Fruit fly (Drosophila melanogaster) whole organism, embryonic: ENCODE results near the gene CG13898.

Source experiments
- Atf6 ChIP-seq: fragments of 200-800 bp; sonication (Bioruptor generic); IDR thresholded peaks from 2 replicates; pipeline ENCODE4 v1.3.6; 2022; ENCODE audit warnings: missing biosample characterization, missing genetic modification characterization
- CG1024 ChIP-seq: fragments of 200-800 bp; sonication (Bioruptor generic); IDR thresholded peaks from 2 replicates; pipeline ENCODE4 v1.3.6; 2022; ENCODE audit warnings: missing biosample characterization, missing genetic modification characterization
- CG10959 ChIP-seq: fragments of 200-800 bp; sonication (Bioruptor generic); IDR thresholded peaks from 2 replicates; pipeline ENCODE4 v1.3.6; 2022; ENCODE audit warnings: missing biosample characterization, missing genetic modification characterization
- CG12942 ChIP-seq: fragments of 200-800 bp; sonication (Bioruptor generic); optimal IDR thresholded peaks from 3 replicates; lab custom pipeline; 2016; ENCODE audit warnings: missing biosample characterization, missing genetic modification characterization
- CG14667 ChIP-seq: fragments of 200-800 bp; sonication (Bioruptor generic); IDR thresholded peaks from 2 replicates; pipeline ENCODE4 v1.3.6; 2022; ENCODE audit warnings: missing biosample characterization, missing genetic modification characterization
- CG14860 ChIP-seq: fragments of 200-800 bp; sonication (Bioruptor generic); IDR thresholded peaks from 3 replicates; pipeline ENCODE4 v1.3.6; 2022; ENCODE audit warnings: missing biosample characterization, missing genetic modification characterization; ENCODE audit not compliant: partially characterized antibody
- CG1647 ChIP-seq: fragments of 200-800 bp; sonication (Bioruptor generic); optimal IDR thresholded peaks from 3 replicates; lab custom pipeline; 2016; ENCODE audit warnings: missing biosample characterization, missing genetic modification characterization
- CG16813 ChIP-seq: fragments of 200-800 bp; sonication (Bioruptor generic); IDR thresholded peaks from 3 replicates; pipeline ENCODE4 v1.3.6; 2022; ENCODE audit warnings: missing biosample characterization, missing genetic modification characterization; ENCODE audit not compliant: partially characterized antibody
- CG16815 ChIP-seq: fragments of 200-800 bp; sonication (Bioruptor generic); optimal IDR thresholded peaks from 3 replicates; lab custom pipeline; 2017; ENCODE audit warnings: missing biosample characterization, mild to moderate bottlenecking, missing genetic modification characterization
- CG18599 ChIP-seq: fragments of 200-800 bp; sonication (Bioruptor generic); optimal IDR thresholded peaks from 3 replicates; lab custom pipeline; 2017; ENCODE audit warnings: missing biosample characterization, missing genetic modification characterization, mild to moderate bottlenecking, moderate library complexity, missing genetic modification reagents
- CG18619 ChIP-seq: fragments of 200-800 bp; sonication (Bioruptor generic); optimal IDR thresholded peaks from 3 replicates; lab custom pipeline; 2017; ENCODE audit warnings: missing biosample characterization, mild to moderate bottlenecking, missing genetic modification characterization
- CG2120 ChIP-seq: fragments of 200-800 bp; sonication (Bioruptor generic); optimal IDR thresholded peaks from 3 replicates; lab custom pipeline; 2016; ENCODE audit warnings: missing biosample characterization, missing genetic modification characterization
- CG31388 ChIP-seq: fragments of 200-800 bp; sonication (Bioruptor generic); optimal IDR thresholded peaks from 2 replicates; lab custom pipeline; 2016; ENCODE audit warnings: missing biosample characterization, missing genetic modification characterization
- CG3281 ChIP-seq: fragments of 200-800 bp; sonication (Bioruptor generic); optimal IDR thresholded peaks from 3 replicates; lab custom pipeline; 2017; ENCODE audit warnings: missing biosample characterization, mild to moderate bottlenecking, missing genetic modification characterization
- CG3847 ChIP-seq: fragments of 200-800 bp; sonication (Bioruptor generic); IDR thresholded peaks from 2 replicates; pipeline ENCODE4 v1.3.6; 2022; ENCODE audit warnings: missing biosample characterization, missing genetic modification characterization
- CG4707 ChIP-seq: fragments of 200-800 bp; sonication (Bioruptor generic); optimal IDR thresholded peaks from 2 replicates; lab custom pipeline; 2018; ENCODE audit warnings: missing biosample characterization, mild to moderate bottlenecking, missing genetic modification characterization, moderate library complexity
- CG7556 ChIP-seq: fragments of 200-800 bp; sonication (Bioruptor generic); optimal IDR thresholded peaks from 2 replicates; lab custom pipeline; 2017; ENCODE audit warnings: missing biosample characterization, mild to moderate bottlenecking, missing genetic modification characterization
- GATAe ChIP-seq: fragments of 200-800 bp; sonication (Bioruptor generic); conservative IDR thresholded peaks from 2 replicates; pipeline ENCODE4 v1.3.6; 2022; ENCODE audit warnings: missing biosample characterization, missing genetic modification characterization
- Hey ChIP-seq: fragments of 200-800 bp; sonication (Bioruptor generic); optimal IDR thresholded peaks from 3 replicates; lab custom pipeline; 2018; ENCODE audit warnings: missing biosample characterization, mild to moderate bottlenecking, missing genetic modification characterization
- Hr3 ChIP-seq: fragments of 200-800 bp; sonication (Bioruptor generic); optimal IDR thresholded peaks from 3 replicates; lab custom pipeline; 2016; ENCODE audit warnings: missing biosample characterization, missing genetic modification characterization
- Kr ChIP-seq: fragments of 200-800 bp; sonication (Bioruptor generic); optimal IDR thresholded peaks from 2 replicates; lab custom pipeline; 2017; ENCODE audit warnings: missing biosample characterization, mild to moderate bottlenecking, missing genetic modification characterization
- MBD-R2 ChIP-seq: fragments of 200-800 bp; sonication (Bioruptor generic); IDR thresholded peaks from 2 replicates; pipeline ENCODE4 v1.3.6; 2022; ENCODE audit warnings: missing biosample characterization, missing genetic modification characterization
- NK7.1 ChIP-seq: fragments of 200-800 bp; sonication (Bioruptor generic); optimal IDR thresholded peaks from 3 replicates; lab custom pipeline; 2016; ENCODE audit warnings: missing biosample characterization, missing genetic modification characterization
- Ravus ChIP-seq: fragments of 200-800 bp; sonication (Bioruptor generic); IDR thresholded peaks from 2 replicates; pipeline ENCODE4 v1.3.6; 2022; ENCODE audit warnings: missing biosample characterization, missing genetic modification characterization
- Trl ChIP-seq, 3 experiments: fragments of >200 bp in 2 of 3; fragments of 200-800 bp in 1 of 3; sonication (Bioruptor generic) in 1 of 3; optimal IDR thresholded peaks; 2 replicates in 1 of 3; 3 replicates in 2 of 3; lab custom pipeline; 2016 to 2017; ENCODE audit warnings: missing biosample characterization in 1 of 3, missing genetic modification characterization in 1 of 3
- Vsx1 ChIP-seq: fragments of 200-800 bp; sonication (Bioruptor generic); optimal IDR thresholded peaks from 2 replicates; lab custom pipeline; 2017; ENCODE audit warnings: missing biosample characterization, mild to moderate bottlenecking, missing genetic modification characterization, missing genetic modification reagents
- Xrp1 ChIP-seq: fragments of 200-800 bp; sonication (Bioruptor generic); IDR thresholded peaks from 2 replicates; pipeline ENCODE4 v1.3.6; 2022; ENCODE audit warnings: missing biosample characterization, missing genetic modification characterization
- al ChIP-seq: fragments of 200-800 bp; sonication (Bioruptor generic); IDR thresholded peaks from 2 replicates; pipeline ENCODE4 v1.3.6; 2022; ENCODE audit warnings: missing biosample characterization, missing genetic modification characterization
- ash1 ChIP-seq: fragments of 200-800 bp; sonication (Bioruptor generic); optimal IDR thresholded peaks from 2 replicates; lab custom pipeline; 2018; ENCODE audit warnings: missing biosample characterization, mild to moderate bottlenecking, missing genetic modification characterization
- az2 ChIP-seq: fragments of 200-800 bp; sonication (Bioruptor generic); optimal IDR thresholded peaks from 3 replicates; lab custom pipeline; 2016; ENCODE audit warnings: missing biosample characterization, missing genetic modification characterization
- bsh ChIP-seq, 2 experiments: fragments of 200-800 bp; sonication (Bioruptor generic); optimal IDR thresholded peaks; 2 replicates each; lab custom pipeline; 2017 to 2018; ENCODE audit warnings: mild to moderate bottlenecking in 2 of 2, missing biosample characterization in 2 of 2, missing genetic modification characterization in 2 of 2, moderate library complexity in 1 of 2
- cad ChIP-seq: fragments of >200 bp; optimal IDR thresholded peaks from 2 replicates; lab custom pipeline; 2017; ENCODE audit warnings: missing biosample characterization, missing genetic modification characterization
- cato ChIP-seq: fragments of 200-800 bp; sonication (Bioruptor generic); optimal IDR thresholded peaks from 2 replicates; lab custom pipeline; 2016; ENCODE audit warnings: missing biosample characterization, missing genetic modification characterization, borderline replicate concordance
- ftz-f1 ChIP-seq: fragments of 200-800 bp; sonication (Bioruptor generic); optimal IDR thresholded peaks from 2 replicates; lab custom pipeline; 2016; ENCODE audit warnings: missing biosample characterization, missing genetic modification characterization
- grau ChIP-seq: fragments of 200-800 bp; optimal IDR thresholded peaks from 3 replicates; lab custom pipeline; 2019; ENCODE audit warnings: missing biosample characterization, mild to moderate bottlenecking, missing genetic modification characterization, moderate library complexity
- hkb ChIP-seq, 2 experiments: fragments of 200-800 bp in 1 of 2; fragments of >200 bp in 1 of 2; sonication (Bioruptor generic) in 1 of 2; IDR thresholded peaks in 1 of 2; optimal IDR thresholded peaks in 1 of 2; 2 replicates each; pipeline versions ENCODE4 v1.3.6 to Lab custom; 2017 to 2022; ENCODE audit warnings: missing biosample characterization in 1 of 2, missing genetic modification characterization in 1 of 2
- kay ChIP-seq: fragments of 200-800 bp; sonication (Bioruptor generic); optimal IDR thresholded peaks from 2 replicates; lab custom pipeline; 2016; ENCODE audit warnings: missing biosample characterization, missing genetic modification characterization
- klu ChIP-seq: fragments of 200-800 bp; sonication (Bioruptor generic); IDR thresholded peaks from 2 replicates; pipeline ENCODE4 v1.3.6; 2022; ENCODE audit warnings: missing biosample characterization, missing genetic modification characterization
- luna ChIP-seq: fragments of 200-800 bp; sonication (Bioruptor generic); optimal IDR thresholded peaks from 2 replicates; lab custom pipeline; 2016; ENCODE audit warnings: missing biosample characterization, missing genetic modification characterization
- nom ChIP-seq: fragments of 200-800 bp; sonication (Bioruptor generic); optimal IDR thresholded peaks from 2 replicates; lab custom pipeline; 2017; ENCODE audit warnings: missing biosample characterization, missing genetic modification characterization, mild to moderate bottlenecking, moderate library complexity, missing genetic modification reagents
- pan ChIP-seq, 4 experiments: fragments of >200 bp in 3 of 4; fragments of 200-800 bp in 1 of 4; sonication (Bioruptor generic) in 1 of 4; optimal IDR thresholded peaks in 3 of 4; IDR thresholded peaks in 1 of 4; 2 replicates each; pipeline versions ENCODE4 v1.3.6 to Lab custom; 2017 to 2022; ENCODE audit warnings: missing biosample characterization in 2 of 4, missing genetic modification characterization in 2 of 4, mixed read lengths in 1 of 4
- phol ChIP-seq: fragments of 200-800 bp; sonication (Bioruptor generic); optimal IDR thresholded peaks from 3 replicates; lab custom pipeline; 2018; ENCODE audit warnings: missing biosample characterization, mild to moderate bottlenecking, missing genetic modification characterization, moderate library complexity
- ranshi ChIP-seq: fragments of 200-800 bp; sonication (Bioruptor generic); IDR thresholded peaks from 2 replicates; pipeline ENCODE4 v1.3.6; 2022; ENCODE audit warnings: missing biosample characterization, missing genetic modification characterization
- rib ChIP-seq: fragments of 200-800 bp; sonication (Bioruptor generic); IDR thresholded peaks from 2 replicates; pipeline ENCODE4 v1.3.6; 2022; ENCODE audit warnings: missing biosample characterization, missing genetic modification characterization
- vfl ChIP-seq: fragments of 200-800 bp; sonication (Bioruptor generic); optimal IDR thresholded peaks from 2 replicates; lab custom pipeline; 2016; ENCODE audit warnings: missing biosample characterization, missing genetic modification characterization
- wdn ChIP-seq: fragments of 200-800 bp; sonication (Bioruptor generic); IDR thresholded peaks from 2 replicates; pipeline ENCODE4 v1.3.6; 2022; ENCODE audit warnings: missing biosample characterization, missing genetic modification characterization
- zfh2 ChIP-seq: fragments of 200-800 bp; sonication (Bioruptor generic); optimal IDR thresholded peaks from 2 replicates; lab custom pipeline; 2016; ENCODE audit warnings: missing biosample characterization, missing genetic modification characterization

The CG13898 gene

DNA sequence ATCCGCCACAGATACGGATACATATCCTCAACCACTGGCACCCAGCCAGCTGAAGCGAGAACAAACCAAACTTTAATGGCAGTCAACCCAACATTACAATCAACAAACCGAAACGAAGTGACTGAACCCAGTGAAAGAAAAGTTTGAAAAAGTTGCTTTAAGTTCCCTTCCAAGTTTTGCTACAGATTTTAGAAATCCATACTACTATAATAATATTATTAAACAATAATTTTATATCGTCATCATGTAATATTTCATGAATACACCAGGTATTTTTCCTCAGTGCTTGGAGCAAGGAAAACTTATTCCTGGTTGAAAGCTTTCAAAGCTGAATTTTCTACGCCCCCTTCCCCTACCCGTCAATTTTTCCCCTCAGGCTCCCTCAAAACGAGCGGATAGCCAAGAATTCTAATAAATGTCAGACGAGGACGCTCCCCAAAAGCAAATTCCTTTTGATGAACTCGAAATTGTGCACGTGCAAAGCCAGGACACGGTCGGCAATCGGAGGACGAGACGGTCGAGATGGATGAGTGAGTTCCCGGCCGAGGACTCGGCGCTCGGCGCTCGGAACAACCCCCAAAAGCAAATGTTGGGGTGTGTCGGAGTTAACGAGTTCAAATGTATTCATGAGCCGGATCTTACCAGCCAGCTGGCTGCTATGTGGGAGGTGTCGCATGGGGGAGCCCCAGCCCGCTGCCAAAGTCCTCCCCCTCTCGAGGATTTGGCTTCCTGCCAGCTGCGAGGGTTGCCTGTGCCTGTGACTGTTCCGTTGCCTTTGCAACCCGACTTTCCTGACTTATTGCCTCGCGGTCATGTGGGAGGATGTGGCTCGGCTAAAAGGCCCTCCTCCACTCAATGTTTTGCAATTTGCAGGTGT, 6.7 kb downstream of the CG13898 start (continued):
- peak; percentile 70 for TF ChIP-seq CG3281 (GFP tag; lab: Kevin White, UChicago)
- no peak; the same call in 1 of the 2 replicates for TF ChIP-seq CG1024 (GFP tag; lab: Robert Waterston, UW)
- no peak for TF ChIP-seq NK7.1 (GFP tag; lab: Kevin White, UChicago)
- TF ChIP-seq az2, result no peak
- TF ChIP-seq klu (GFP tag; lab: Robert Waterston, UW), result 0 out of 2 replicates have a peak, but pooled peaks have one; percentile 13
- TF ChIP-seq ftz-f1, result no peak
- no peak for TF ChIP-seq hkb (optimal IDR thresholded peaks at IDR 0.05; lab: Kevin White, UChicago)
- TF ChIP-seq hkb (GFP tag; IDR thresholded peaks at IDR 0.05; lab: Robert Waterston, UW), result peak; percentile 63
- peak in 1 of 2 experiments; percentile 54 for TF ChIP-seq bsh (GFP tag; optimal IDR thresholded peaks at IDR 0.05; lab: Kevin White, UChicago)
- peak; percentile 48; the same call in 1 of the 2 replicates for TF ChIP-seq ranshi (GFP tag; lab: Robert Waterston, UW)
- TF ChIP-seq CG18619 (GFP tag; lab: Kevin White, UChicago), result no peak
- TF ChIP-seq CG1647 (GFP tag; lab: Kevin White, UChicago), result no peak
- no peak for TF ChIP-seq al
- no peak for TF ChIP-seq wdn
- peak; percentile 5 for TF ChIP-seq kay (GFP tag; lab: Kevin White, UChicago)
- TF ChIP-seq CG4707 (GFP tag; lab: Kevin White, UChicago), result no peak
- no peak for TF ChIP-seq ash1 (GFP tag; lab: Kevin White, UChicago)
- TF ChIP-seq Vsx1 (GFP tag; lab: Kevin White, UChicago), result peak; percentile 28
- TF ChIP-seq CG18599 (GFP tag; lab: Kevin White, UChicago), result peak; percentile 90
- TF ChIP-seq CG7556, result peak; percentile 68
- TF ChIP-seq CG14667 (GFP tag; lab: Robert Waterston, UW), result peak; percentile 48; the same call in 1 of the 2 replicates
- TF ChIP-seq zfh2 (GFP tag; lab: Kevin White, UChicago), result no peak
- TF ChIP-seq CG2120 (GFP tag; lab: Kevin White, UChicago), result peak; percentile 26
- no peak for TF ChIP-seq CG12942
- TF ChIP-seq MBD-R2, result 0 out of 2 replicates have a peak, but pooled peaks have one; percentile 26
- TF ChIP-seq nom (GFP tag; lab: Kevin White, UChicago), result no peak
- no peak for TF ChIP-seq CG14860
- TF ChIP-seq Hey (tag; lab: Kevin White, UChicago), result peak; percentile 91
- no peak for TF ChIP-seq GATAe (GFP tag; lab: Robert Waterston, UW)
- no peak for TF ChIP-seq CG31388
- peak; percentile 52; the same call in 1 of the 2 replicates for TF ChIP-seq Xrp1 (GFP tag; lab: Robert Waterston, UW)
- no peak for TF ChIP-seq CG16815 (GFP tag; lab: Kevin White, UChicago)
- no peak for TF ChIP-seq Trl (optimal IDR thresholded peaks at IDR 0.05; lab: Kevin White, UChicago)
- TF ChIP-seq Trl (GFP tag; optimal IDR thresholded peaks at IDR 0.05; lab: Kevin White, UChicago), result no peak
- peak; percentile 28 for TF ChIP-seq Ravus (GFP tag; lab: Robert Waterston, UW)
- no peak for TF ChIP-seq rib (GFP tag; lab: Robert Waterston, UW)
- TF ChIP-seq pan (optimal IDR thresholded peaks at IDR 0.05; lab: Kevin White, UChicago), result no peak
- peak in 1 of 2 experiments; percentile 69 for TF ChIP-seq pan (GFP tag; optimal IDR thresholded peaks at IDR 0.05 in 1 of 2, IDR thresholded peaks at IDR 0.05 in 1 of 2)
- TF ChIP-seq vfl (GFP tag; lab: Kevin White, UChicago), result no peak
- no peak for TF ChIP-seq luna (GFP tag; lab: Kevin White, UChicago)
- TF ChIP-seq Atf6 (GFP tag; lab: Robert Waterston, UW), result peak; percentile 10; the same call in 1 of the 2 replicates
- no peak for TF ChIP-seq CG16813 (GFP tag; lab: Robert Waterston, UW)
- peak; percentile 59 for TF ChIP-seq grau (tag; lab: Kevin White, UChicago)
- no peak for TF ChIP-seq Kr (GFP tag; lab: Kevin White, UChicago)
- no peak for TF ChIP-seq cato (GFP tag; lab: Kevin White, UChicago)
- TF ChIP-seq Hr3 (GFP tag; lab: Kevin White, UChicago), result no peak
- no peak for TF ChIP-seq cad
- peak; percentile 58 for TF ChIP-seq phol
- no peak for TF ChIP-seq CG3847
- TF ChIP-seq CG10959, result no peak
